Worm (Caenorhabditis elegans): ENCODE measurements around the gene epc-1.

Gene epc-1

ce11 chrIII:12556104-12556503 is 52.3 kb downstream of the epc-1 start (continued):
- TF ChIP-seq mes-2 (tag; optimal IDR thresholded peaks at IDR 0.05; ENCODE audit: poor library complexity, severe bottlenecking): peak; percentile 21
- no peak for TF ChIP-seq T20F7.1 (GFP tag; optimal IDR thresholded peaks at IDR 0.05)
- TF ChIP-seq vab-7 (GFP tag; IDR thresholded peaks at IDR 0.05): no peak
- TF ChIP-seq lin-13 (GFP tag; optimal IDR thresholded peaks at IDR 0.05): no peak
- TF ChIP-seq arid-1 (GFP tag; conservative IDR thresholded peaks at IDR 0.05): no peak
- peak in 1 of 2 experiments; percentile 94 for TF ChIP-seq unc-62 (GFP tag; optimal IDR thresholded peaks at IDR 0.05 in 1 of 2)
- TF ChIP-seq unc-62 (tag; optimal IDR thresholded peaks at IDR 0.05): no peak
- TF ChIP-seq nhr-41 (GFP tag; IDR thresholded peaks at IDR 0.05): no peak
- peak in 1 of 2 experiments; percentile 66 for TF ChIP-seq lsy-2 (tag; optimal IDR thresholded peaks at IDR 0.05)
- TF ChIP-seq ZK546.5 (tag; optimal IDR thresholded peaks at IDR 0.05): no peak
- no peak for TF ChIP-seq mxl-2 (GFP tag; conservative IDR thresholded peaks at IDR 0.05)
- no peak for TF ChIP-seq daf-12 (tag; optimal IDR thresholded peaks at IDR 0.05)
- TF ChIP-seq ceh-20 (GFP tag; IDR thresholded peaks at IDR 0.05): peak; percentile 88
- TF ChIP-seq unc-130 (GFP tag; optimal IDR thresholded peaks at IDR 0.05): no peak
- TF ChIP-seq lim-7 (GFP tag; IDR thresholded peaks at IDR 0.05): no peak
- TF ChIP-seq lin-38 (GFP tag; IDR thresholded peaks at IDR 0.05): 0 out of 2 replicates have a peak, but pooled peaks have one; percentile 18
- peak; percentile 12 to 83 for TF ChIP-seq mdl-1 (tag; optimal IDR thresholded peaks at IDR 0.05)
- TF ChIP-seq hlh-30 (tag; optimal IDR thresholded peaks at IDR 0.05; ENCODE audit: insufficient read depth): peak; percentile 84
- TF ChIP-seq Y75B8A.6 (GFP tag; IDR thresholded peaks at IDR 0.05): no peak
- no peak for TF ChIP-seq nhr-77 (tag; optimal IDR thresholded peaks at IDR 0.05)
- TF ChIP-seq set-16 (GFP tag; IDR thresholded peaks at IDR 0.05): peak; percentile 62; the same call in 1 of the 2 replicates
- no peak for TF ChIP-seq nhr-76 (tag; optimal IDR thresholded peaks at IDR 0.05)
- peak; percentile 59 for TF ChIP-seq mep-1 (tag; optimal IDR thresholded peaks at IDR 0.05)
- no peak for TF ChIP-seq lin-39 (tag; optimal IDR thresholded peaks at IDR 0.05)
- no peak for TF ChIP-seq spr-1 (tag; optimal IDR thresholded peaks at IDR 0.05)
- no peak for TF ChIP-seq R02D3.7 (tag; optimal IDR thresholded peaks at IDR 0.05)
- TF ChIP-seq dmd-9 (GFP tag; IDR thresholded peaks at IDR 0.05): no peak
- TF ChIP-seq nhr-11 (tag; optimal IDR thresholded peaks at IDR 0.05): peak; percentile 65
- no peak for TF ChIP-seq ama-1 (optimal IDR thresholded peaks at IDR 0.05)
- no peak for TF ChIP-seq D1046.2 (GFP tag; IDR thresholded peaks at IDR 0.05)
- no peak for TF ChIP-seq snpc-4 (tag; optimal IDR thresholded peaks at IDR 0.05)
- TF ChIP-seq Y105C5A.15 (GFP tag; IDR thresholded peaks at IDR 0.05): no peak
- TF ChIP-seq dve-1 (tag; optimal IDR thresholded peaks at IDR 0.05; ENCODE audit: insufficient read depth): no peak
- TF ChIP-seq lin-15B (tag; optimal IDR thresholded peaks at IDR 0.05): no peak
- no peak for TF ChIP-seq ceh-82 (tag; optimal IDR thresholded peaks at IDR 0.05)
- TF ChIP-seq mdt-29 (GFP tag; IDR thresholded peaks at IDR 0.05): no peak
- peak; percentile 80 for TF ChIP-seq hlh-11 (tag; optimal IDR thresholded peaks at IDR 0.05)
- peak; percentile 61 for TF ChIP-seq hmg-1.1 (GFP tag; IDR thresholded peaks at IDR 0.05)
- TF ChIP-seq F37D6.2 (tag; optimal IDR thresholded peaks at IDR 0.05): peak; percentile 36
- TF ChIP-seq ces-1 (GFP tag; optimal IDR thresholded peaks at IDR 0.05): peak; percentile 17
- TF ChIP-seq ceh-44 (GFP tag; IDR thresholded peaks at IDR 0.05): no peak
- peak; percentile 71 for TF ChIP-seq nhr-48 (tag; optimal IDR thresholded peaks at IDR 0.05)
- peak; percentile 69 for TF ChIP-seq rbr-2 (tag; optimal IDR thresholded peaks at IDR 0.05)

- TF ChIP-seq D1046.2 (GFP tag; IDR thresholded peaks at IDR 0.05) (no peak), skn-1 (tag; optimal IDR thresholded peaks at IDR 0.05) (no peak), hlh-30 (tag; optimal IDR thresholded peaks at IDR 0.05; ENCODE audit: insufficient read depth) (peak; percentile 54), pha-4 (GFP tag; IDR thresholded peaks at IDR 0.05) (no peak), pha-4 (tag; optimal IDR thresholded peaks at IDR 0.05) (no peak), mdl-1 (tag; optimal IDR thresholded peaks at IDR 0.05) (no peak), nhr-28 (tag; optimal IDR thresholded peaks at IDR 0.05) (peak; percentile 11), hlh-11 (tag; optimal IDR thresholded peaks at IDR 0.05) (peak; percentile 31), lin-29 (GFP tag; IDR thresholded peaks at IDR 0.05) (no peak), nhr-111 (GFP tag; optimal IDR thresholded peaks at IDR 0.05) (no peak), aha-1 (tag) (peak; percentile 90), dve-1 (tag; optimal IDR thresholded peaks at IDR 0.05; ENCODE audit: insufficient read depth) (peak; percentile 10), set-16 (GFP tag; IDR thresholded peaks at IDR 0.05) (no peak), zip-11 (GFP tag; IDR thresholded peaks at IDR 0.05) (no peak)
Measured at ce11 chrIII:12551253-12551652, 57.1 kb downstream of the epc-1 start.

Measured in whole organism, L4 larva.